Fruit fly (Drosophila melanogaster): ENCODE data around the gene RhoGAP102A.
A peak's percentile ranks its signal among the peaks of the same experiment; 100 is the strongest.

Gene RhoGAP102A

DNA sequence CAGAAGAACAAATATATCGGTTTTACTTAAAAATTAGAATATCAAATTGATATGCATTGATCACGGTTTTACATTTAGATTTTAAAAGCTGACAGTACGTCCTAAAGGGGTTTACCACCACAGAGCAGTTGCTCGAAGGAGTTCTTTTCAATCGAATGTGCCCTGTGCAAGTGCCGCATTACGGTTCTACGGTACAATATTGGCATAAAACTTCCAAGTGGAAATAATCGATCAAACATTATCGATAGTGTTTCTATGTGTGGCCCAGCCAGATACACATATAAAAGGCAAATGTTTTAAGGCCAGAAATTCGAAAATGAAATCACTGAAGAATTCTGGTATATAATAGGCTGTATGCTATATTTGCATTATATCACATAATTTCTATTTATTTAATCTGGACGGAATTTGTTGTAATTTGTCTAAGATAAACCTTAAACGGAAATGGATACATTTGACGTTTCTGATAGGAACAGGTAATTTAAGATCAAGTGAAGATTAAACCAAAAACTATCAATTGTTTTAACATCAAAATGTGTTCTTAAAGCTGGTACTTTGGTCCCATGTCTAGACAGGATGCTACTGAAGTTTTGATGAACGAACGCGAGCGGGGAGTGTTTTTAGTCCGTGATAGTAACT, 44.7 kb upstream of the RhoGAP102A start, which contains the start of gene Crk (continued):
- TF ChIP-seq Dip3 (GFP tag; optimal IDR thresholded peaks at IDR 0.05) (peak; percentile 10), CG7357 (GFP tag; IDR thresholded peaks at IDR 0.05) (peak; percentile 98), CG7839 (tag; optimal IDR thresholded peaks at IDR 0.05) (no peak), Stat92E (GFP tag; optimal IDR thresholded peaks at IDR 0.05) (peak in 1 of 3 experiments; percentile 66), abd-A (tag; optimal IDR thresholded peaks at IDR 0.05) (no peak), lmd (GFP tag; IDR thresholded peaks at IDR 0.05) (no peak), danr (GFP tag; IDR thresholded peaks at IDR 0.05) (no peak), Hand (GFP tag; optimal IDR thresholded peaks at IDR 0.05) (no peak), Bteb2 (GFP tag; optimal IDR thresholded peaks at IDR 0.05) (no peak), Drgx (GFP tag; IDR thresholded peaks at IDR 0.05) (no peak), HmgZ (tag; optimal IDR thresholded peaks at IDR 0.05) (peak; percentile 48), Meics (GFP tag; optimal IDR thresholded peaks at IDR 0.05) (no peak), Xrp1 (GFP tag; IDR thresholded peaks at IDR 0.05) (no peak), Hr3 (GFP tag; optimal IDR thresholded peaks at IDR 0.05) (no peak), vvl (GFP tag; IDR thresholded peaks at IDR 0.05) (no peak), ind (GFP tag; optimal IDR thresholded peaks at IDR 0.05) (no peak), CG11696 (GFP tag; IDR thresholded peaks at IDR 0.05) (no peak), Poxn (GFP tag; IDR thresholded peaks at IDR 0.05) (no peak), sens (GFP tag) (peak; percentile 71), CoRest (tag; optimal IDR thresholded peaks at IDR 0.05) (no peak), CG8359 (GFP tag; optimal IDR thresholded peaks at IDR 0.05; ENCODE audit: borderline replicate concordance) (no peak), CG4404 (GFP tag; IDR thresholded peaks at IDR 0.05) (no peak), rib (GFP tag; IDR thresholded peaks at IDR 0.05) (no peak), CG7963 (GFP tag; IDR thresholded peaks at IDR 0.05; ENCODE audit: partially characterized antibody) (no peak), wdn (GFP tag; IDR thresholded peaks at IDR 0.05) (no peak), CG10959 (GFP tag; IDR thresholded peaks at IDR 0.05) (no peak), Atf3 (GFP tag; optimal IDR thresholded peaks at IDR 0.05) (no peak), CG6689 (GFP tag; IDR thresholded peaks at IDR 0.05) (no peak), bab2 (GFP tag; optimal IDR thresholded peaks at IDR 0.05) (no peak), gce (GFP tag; IDR thresholded peaks at IDR 0.05) (no peak), CG12236 (GFP tag; optimal IDR thresholded peaks at IDR 0.05) (no peak), HHEX (GFP tag; optimal IDR thresholded peaks at IDR 0.05) (no peak), wek (GFP tag; optimal IDR thresholded peaks at IDR 0.05) (no peak), CG10267 (tag; optimal IDR thresholded peaks at IDR 0.05) (no peak), CG9932 (GFP tag; IDR thresholded peaks at IDR 0.05) (no peak), ash1 (GFP tag; optimal IDR thresholded peaks at IDR 0.05) (no peak), TFAM (GFP tag; optimal IDR thresholded peaks at IDR 0.05) (no peak), seq (GFP tag; IDR thresholded peaks at IDR 0.05) (no peak), Fer1 (GFP tag; optimal IDR thresholded peaks at IDR 0.05) (peak; percentile 30), onecut (GFP tag; IDR thresholded peaks at IDR 0.05) (no peak), Tbp (GFP tag; optimal IDR thresholded peaks at IDR 0.05) (no peak), CG11456 (GFP tag; IDR thresholded peaks at IDR 0.05) (no peak), CG12744 (GFP tag; optimal IDR thresholded peaks at IDR 0.05) (no peak), CG17802 (tag; optimal IDR thresholded peaks at IDR 0.05) (peak; percentile 99), NK7.1 (GFP tag; optimal IDR thresholded peaks at IDR 0.05) (no peak), z (GFP tag; IDR thresholded peaks at IDR 0.05) (no peak), Eip74EF (GFP tag; optimal IDR thresholded peaks at IDR 0.05) (no peak), mam (GFP tag; optimal IDR thresholded peaks at IDR 0.05) (peak; percentile 20), corto (GFP tag; optimal IDR thresholded peaks at IDR 0.05) (no peak), Lhr (GFP tag; optimal IDR thresholded peaks at IDR 0.05) (peak; percentile 37), CG17328 (GFP tag; IDR thresholded peaks at IDR 0.05) (no peak)
